Worm (Caenorhabditis elegans) whole organism, L1 larva: ENCODE measurements around the gene chl-1.

ENCODE experiments used
- ceh-82 ChIP-seq, 3 experiments: fragments of 150-350 bp in 1 of 3; sonication (generic microtip) in 2 of 3; optimal IDR thresholded peaks; 2 replicates each; lab custom pipeline; 2014 to 2017; ENCODE audit warnings: missing biosample characterization in 3 of 3, missing genetic modification characterization in 3 of 3
- dpl-1 ChIP-seq, 3 experiments: fragments of 150-350 bp in 2 of 3; sonication (generic microtip) in 1 of 3; optimal IDR thresholded peaks; 2 replicates each; lab custom pipeline; 2014 to 2017; ENCODE audit warnings: missing biosample characterization in 3 of 3, missing genetic modification characterization in 3 of 3, missing genetic modification reagents in 3 of 3
- fkh-10 ChIP-seq: sonication (generic microtip); optimal IDR thresholded peaks from 2 replicates; lab custom pipeline; 2017; ENCODE audit warnings: missing biosample characterization, missing genetic modification reagents, missing genetic modification characterization
- jun-1 ChIP-seq: fragments of 150-350 bp; optimal IDR thresholded peaks from 2 replicates; lab custom pipeline; 2014; ENCODE audit warnings: missing biosample characterization, missing genetic modification reagents, missing genetic modification characterization
- lin-15B ChIP-seq: fragments of 150-350 bp; sonication (generic microtip); optimal IDR thresholded peaks from 3 replicates; lab custom pipeline; 2014; ENCODE audit warnings: missing biosample characterization, missing genetic modification characterization

DNA sequence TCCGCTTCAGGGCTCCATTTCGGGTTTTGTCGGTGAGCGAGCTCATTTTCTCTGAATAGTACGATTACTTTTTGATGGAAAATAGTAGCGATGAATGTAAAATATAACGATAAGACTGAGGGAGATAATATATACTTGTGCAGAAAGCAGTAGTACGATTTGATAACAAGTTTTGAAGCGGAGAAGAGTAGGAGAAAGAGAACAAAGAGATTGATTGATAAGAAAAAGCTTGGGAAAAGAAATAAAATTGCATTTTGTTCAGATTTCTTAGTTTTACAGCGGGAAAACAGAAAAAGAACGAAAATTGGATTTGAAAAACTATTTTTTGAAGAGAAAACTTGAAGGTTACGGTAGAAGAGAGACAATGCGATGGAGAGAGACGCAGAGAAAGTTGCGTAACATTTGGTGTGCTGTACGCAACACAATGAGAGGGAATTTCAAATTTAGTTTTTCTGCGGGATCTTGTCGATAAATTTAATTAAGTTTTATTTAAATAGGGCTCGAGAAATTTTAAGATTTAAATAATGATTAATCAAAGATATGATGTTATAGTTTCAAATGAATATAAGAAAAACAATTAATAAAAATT is 47.3 kb downstream of the chl-1 start, which contains the start of gene umps-1:
- TF ChIP-seq jun-1 (tag; lab: Kevin White, UChicago) (no peak), lin-15B (tag; lab: Kevin White, UChicago) (peak; percentile 39), fkh-10 (no peak), dpl-1 (GFP tag; optimal IDR thresholded peaks at IDR 0.05; lab: Kevin White, UChicago) (peak; percentile 97 to 99 (median 98)), ceh-82 (tag; optimal IDR thresholded peaks at IDR 0.05; lab: Kevin White, UChicago) (peak; percentile 31 to 62 (median 48))
